Worm (Caenorhabditis elegans) whole organism, dauer: ENCODE data around the gene Y51A2B.4.

Source experiments
- unc-62 ChIP-seq: sonication (generic microtip); optimal IDR thresholded peaks from 2 replicates; lab custom pipeline; 2017; ENCODE audit warnings: missing biosample characterization, missing genetic modification reagents, missing genetic modification characterization

Gene Y51A2B.4

DNA sequence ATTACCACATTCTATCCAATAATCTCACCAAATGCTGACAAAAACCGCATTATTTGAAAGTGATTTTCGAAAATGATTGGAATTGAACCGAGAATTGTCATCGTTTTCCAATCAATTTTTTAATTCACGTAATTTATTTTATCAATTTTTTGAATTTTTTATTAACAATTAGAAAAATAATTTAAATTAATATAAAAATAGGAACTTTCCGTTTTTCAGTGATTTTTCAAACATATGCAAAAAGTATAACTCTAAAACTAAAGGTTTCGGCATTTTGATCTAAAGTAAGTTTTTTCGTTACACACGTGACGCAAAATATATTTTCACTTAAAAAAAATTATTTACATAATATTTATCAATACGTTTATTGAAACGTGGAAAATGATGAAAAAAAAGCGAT lies 5.3 kb upstream of the Y51A2B.4 start, which contains the start of gene Y51A2B.6:
TSS of gene Y51A2B.6 (minus strand) at position 101 of the 400 bp plus-strand sequence.
- TF ChIP-seq unc-62 (GFP tag; lab: Kevin White, UChicago) = no peak

DNA sequence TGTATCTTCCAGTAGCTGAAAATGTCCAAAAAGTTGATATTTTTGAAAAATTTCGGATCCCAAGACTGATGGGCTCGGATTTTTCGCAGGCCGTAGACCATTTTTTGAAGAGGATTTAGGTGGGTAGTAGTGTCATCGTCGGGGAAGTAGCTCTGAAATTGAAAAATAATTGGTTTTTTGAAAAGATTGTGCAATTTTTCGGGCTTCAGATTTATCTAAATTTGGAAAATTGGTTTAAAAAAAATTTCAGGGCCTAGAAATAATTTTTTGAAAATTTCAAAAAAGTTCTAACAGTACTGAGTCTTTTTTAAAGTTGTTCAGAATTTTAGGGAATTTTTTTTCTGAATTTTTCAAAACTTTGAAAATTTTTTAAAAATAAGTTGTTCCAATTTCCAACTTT lies 6.4 kb downstream of the Y51A2B.4 start, which contains the start of gene nhr-288:
TSS of gene nhr-288 (minus strand) at position 101 of the 400 bp plus-strand sequence.
- no peak for TF ChIP-seq unc-62 (GFP tag; lab: Kevin White, UChicago)

DNA sequence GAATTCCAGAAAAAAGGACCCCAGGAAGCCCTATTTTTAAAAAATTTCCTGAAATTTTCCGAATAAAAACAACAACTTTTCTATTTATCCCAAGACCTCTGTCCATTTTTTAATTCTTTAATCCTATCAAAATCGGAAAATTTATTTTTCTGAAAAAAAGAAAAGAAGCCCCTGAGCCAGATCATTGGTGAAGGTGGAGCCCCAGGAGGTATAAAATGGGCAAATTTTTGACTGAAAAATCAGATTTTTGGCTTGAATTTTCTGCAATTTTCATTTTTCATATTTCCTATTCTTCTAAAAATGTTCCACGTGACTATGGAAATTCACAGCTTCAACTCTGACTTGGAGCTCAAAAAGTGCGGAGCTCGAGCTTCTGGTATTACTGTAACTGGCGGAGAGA lies 10.1 kb downstream of the Y51A2B.4 start, which contains the start of gene Y51A2B.8:
TSS of gene Y51A2B.8 (plus strand) at position 301 of the 400 bp plus-strand sequence.
- no peak for TF ChIP-seq unc-62 (GFP tag; lab: Kevin White, UChicago)

DNA sequence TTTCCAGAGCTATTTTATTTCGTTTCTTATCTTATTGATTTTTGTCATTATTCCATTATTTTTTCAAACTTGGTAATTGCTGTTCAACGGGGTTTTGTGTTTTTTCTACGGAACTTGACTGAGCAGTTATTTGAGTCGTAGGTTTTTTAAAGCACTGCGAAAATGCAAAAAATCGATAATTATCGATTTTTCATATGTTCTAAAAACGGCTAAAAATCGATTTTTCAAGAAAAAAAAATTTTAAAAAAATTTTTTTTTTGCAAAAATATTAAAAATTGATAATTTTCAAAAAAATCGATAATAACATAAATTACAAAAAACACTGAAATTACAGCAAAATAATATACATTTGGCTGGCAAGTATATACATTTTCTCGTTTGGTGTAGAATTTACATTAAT lies 13.4 kb downstream of the Y51A2B.4 start:
- no peak for TF ChIP-seq unc-62 (GFP tag; lab: Kevin White, UChicago)

DNA sequence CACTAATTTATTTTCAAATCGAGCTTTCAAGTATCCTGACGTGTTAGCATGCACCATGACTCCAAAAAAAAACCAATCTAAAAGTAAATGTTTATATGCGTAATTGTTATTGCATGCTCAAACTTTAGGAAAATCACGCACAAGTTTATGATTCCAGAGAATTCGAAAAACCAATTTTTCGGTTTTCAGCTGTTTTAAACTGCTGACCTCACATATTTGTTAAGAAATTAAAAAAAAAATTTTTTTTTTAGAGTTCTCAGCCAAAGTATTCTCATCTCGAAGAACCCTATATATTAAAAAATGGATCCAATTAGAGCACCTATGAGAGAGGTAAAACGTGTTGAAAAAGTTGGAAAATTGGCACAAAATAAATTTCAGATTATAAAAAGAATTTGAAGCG lies 14.8 kb downstream of the Y51A2B.4 start, which contains the start of gene Y51A2B.2:
TSS of gene Y51A2B.2 (plus strand) at position 301 of the 400 bp plus-strand sequence.
- TF ChIP-seq unc-62 (GFP tag; lab: Kevin White, UChicago) = no peak

DNA sequence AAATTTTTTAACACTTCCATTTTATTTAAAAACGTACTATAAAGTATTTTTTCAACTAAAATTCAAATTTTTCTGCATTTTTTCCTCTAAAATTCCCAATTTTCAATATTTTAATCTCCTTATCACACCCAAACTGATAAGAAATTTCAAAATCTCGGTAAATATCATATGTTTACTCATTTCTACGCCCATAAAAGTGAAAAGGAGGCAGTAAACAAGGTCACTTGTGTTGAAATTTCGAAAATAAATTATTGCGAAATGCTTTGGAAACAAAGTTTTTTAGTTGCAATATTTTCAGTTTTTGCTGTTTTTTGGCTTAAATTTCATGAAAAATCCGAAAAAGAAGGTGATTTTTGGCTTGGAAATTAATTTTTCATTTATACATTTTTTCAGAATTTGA lies 17.4 kb downstream of the Y51A2B.4 start, which contains the start of gene C08E8.4:
TSS of gene C08E8.4 (plus strand) at position 268 of the 400 bp plus-strand sequence.
- no peak for TF ChIP-seq unc-62 (GFP tag; lab: Kevin White, UChicago)

DNA sequence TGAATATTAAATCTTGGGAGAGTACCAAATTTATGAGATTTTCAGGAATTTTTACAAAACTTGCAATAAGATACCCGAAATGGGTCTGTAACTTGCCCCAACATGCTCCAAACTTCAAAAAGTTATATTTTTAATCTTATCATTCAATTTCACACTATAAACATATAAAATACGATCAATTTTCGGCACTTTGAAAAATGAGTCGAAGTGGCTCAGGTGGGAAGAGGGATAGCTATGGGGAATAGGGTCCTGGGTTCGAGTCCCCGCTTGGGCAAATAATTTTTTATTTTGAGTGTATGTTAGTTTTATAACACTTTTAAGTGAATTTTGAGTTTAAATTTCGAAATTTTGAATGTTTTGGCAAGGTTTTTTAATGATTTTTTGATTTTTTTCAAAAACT lies 17.9 kb downstream of the Y51A2B.4 start:
- TF ChIP-seq unc-62 (GFP tag; lab: Kevin White, UChicago) = no peak

DNA sequence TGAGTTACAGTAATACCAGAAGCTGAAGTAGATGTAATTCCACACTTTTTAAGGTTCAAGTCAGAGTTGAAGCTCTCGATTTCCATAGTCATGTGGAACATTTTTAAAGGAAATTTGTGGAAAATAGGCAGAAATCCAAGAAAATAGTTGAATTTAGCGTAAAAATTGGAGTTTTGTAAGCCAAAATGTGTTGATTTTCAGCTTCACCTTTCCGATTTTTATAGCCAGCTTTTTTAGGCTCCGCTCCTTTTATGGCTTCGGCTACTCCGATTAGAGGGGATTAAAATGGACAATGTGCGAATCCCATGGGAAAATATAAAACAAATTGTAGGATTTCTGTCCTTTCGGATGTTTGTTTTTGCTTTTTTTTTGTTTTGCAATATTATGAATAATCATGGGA lies 20.6 kb downstream of the Y51A2B.4 start, which contains the start of gene C08E8.6:
TSS of gene C08E8.6 (minus strand) at position 101 of the 400 bp plus-strand sequence.
- no peak for TF ChIP-seq unc-62 (GFP tag; lab: Kevin White, UChicago)

DNA sequence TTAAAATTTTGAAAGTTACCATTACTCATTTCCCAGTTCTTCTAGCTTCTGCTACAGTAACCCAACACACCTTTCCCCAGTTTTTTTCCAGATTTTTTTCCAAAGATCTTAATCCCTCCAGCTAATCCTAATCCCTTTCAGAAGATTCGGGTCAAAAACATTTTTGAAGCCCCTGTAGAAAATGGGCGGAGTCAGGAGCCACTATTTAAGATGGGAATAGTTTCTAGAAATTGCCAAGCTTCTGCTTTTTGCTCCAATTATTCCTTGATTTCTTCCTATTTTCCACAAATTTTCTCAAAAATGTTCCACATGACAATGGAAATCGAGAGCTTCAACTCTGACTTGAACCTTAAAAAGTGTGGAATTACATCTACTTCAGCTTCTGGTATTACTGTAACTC lies 24.4 kb downstream of the Y51A2B.4 start, which contains the start of gene C08E8.9:
TSS of gene C08E8.9 (plus strand) at position 301 of the 400 bp plus-strand sequence.
- TF ChIP-seq unc-62 (GFP tag; lab: Kevin White, UChicago) = no peak

DNA sequence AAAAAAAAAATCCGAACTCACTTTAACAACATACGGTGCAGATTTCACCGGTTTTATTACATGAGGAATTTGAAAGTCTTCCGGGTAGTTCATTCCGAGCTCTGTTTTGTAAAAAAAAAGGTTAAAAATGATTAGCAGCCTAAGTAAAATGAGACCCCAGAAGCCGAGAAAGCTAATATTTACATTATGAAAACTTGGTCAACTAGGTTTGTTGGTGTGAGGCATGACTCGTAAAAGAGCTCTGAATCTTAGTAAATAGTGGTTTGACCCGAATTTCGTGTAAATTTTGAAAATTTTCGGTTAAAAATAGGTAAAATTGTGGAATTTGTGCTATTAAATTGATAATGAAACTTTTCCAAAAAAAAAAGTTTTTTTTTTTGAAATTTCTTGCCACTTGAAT lies 26.5 kb downstream of the Y51A2B.4 start, which contains the start of gene C08E8.1:
TSS of gene C08E8.1 (minus strand) at position 101 of the 400 bp plus-strand sequence.
- TF ChIP-seq unc-62 (GFP tag; lab: Kevin White, UChicago) = no peak

DNA sequence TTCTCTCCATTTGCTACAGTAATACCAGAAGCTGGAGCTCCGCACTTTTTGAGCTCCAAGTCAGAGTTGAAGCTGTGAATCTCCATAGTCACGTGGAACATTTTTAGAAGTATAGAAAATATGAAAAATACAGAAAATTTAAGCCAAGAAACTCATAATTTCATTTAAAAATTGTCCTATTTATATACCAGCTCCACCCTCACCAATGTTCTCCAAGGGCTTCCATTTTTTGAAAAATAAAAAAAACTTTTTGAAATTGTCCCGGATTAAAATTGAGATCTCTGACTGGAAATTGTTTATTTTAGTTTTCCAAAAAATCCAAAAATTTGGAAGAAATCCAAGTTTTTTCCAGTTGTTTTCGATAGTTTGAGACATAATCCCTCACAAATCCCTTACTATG lies 29.1 kb downstream of the Y51A2B.4 start, which contains the start of gene C08E8.5:
TSS of gene C08E8.5 (minus strand) at position 101 of the 400 bp plus-strand sequence.
- TF ChIP-seq unc-62 (GFP tag; lab: Kevin White, UChicago) = no peak

DNA sequence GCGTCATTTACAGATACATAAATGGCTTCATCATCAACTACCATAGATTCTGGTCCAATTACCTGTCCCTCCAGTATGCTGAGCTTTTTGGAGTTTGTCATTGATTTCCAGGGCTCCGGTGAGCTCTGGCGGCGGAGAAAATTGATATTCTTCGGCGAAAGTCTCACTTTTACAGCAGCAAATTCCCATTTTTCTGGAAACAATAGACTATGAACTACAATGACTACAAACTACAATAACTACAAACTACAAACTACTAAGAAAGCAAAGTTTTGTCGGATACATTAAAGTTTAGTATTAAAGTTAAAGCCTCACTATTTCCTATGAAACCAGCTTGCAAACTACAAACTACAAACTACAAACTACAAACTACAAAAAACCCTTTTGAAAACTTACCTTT lies 33.2 kb downstream of the Y51A2B.4 start, which contains the start of gene C08E8.2:
TSS of gene C08E8.2 (minus strand) at position 101 of the 400 bp plus-strand sequence.
- TF ChIP-seq unc-62 (GFP tag; lab: Kevin White, UChicago) = no peak

DNA sequence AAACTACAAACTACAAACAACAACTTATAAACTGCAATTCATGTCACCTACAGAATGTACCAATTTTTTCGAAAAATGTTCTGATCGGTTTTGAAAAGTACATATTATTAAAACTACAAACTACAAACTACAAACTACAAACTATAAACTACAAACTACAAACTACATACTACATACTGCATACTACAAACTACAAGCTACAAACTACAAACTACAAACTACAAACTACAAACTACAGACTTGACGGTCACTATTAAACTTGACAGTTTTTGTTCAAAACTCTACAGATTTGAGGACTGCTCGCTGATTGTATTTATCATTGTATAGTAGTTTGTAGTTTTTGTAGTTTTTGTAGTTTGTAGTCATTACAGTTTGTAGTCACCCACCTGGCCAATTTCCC lies 34.6 kb downstream of the Y51A2B.4 start:
- no peak for TF ChIP-seq unc-62 (GFP tag; lab: Kevin White, UChicago)

DNA sequence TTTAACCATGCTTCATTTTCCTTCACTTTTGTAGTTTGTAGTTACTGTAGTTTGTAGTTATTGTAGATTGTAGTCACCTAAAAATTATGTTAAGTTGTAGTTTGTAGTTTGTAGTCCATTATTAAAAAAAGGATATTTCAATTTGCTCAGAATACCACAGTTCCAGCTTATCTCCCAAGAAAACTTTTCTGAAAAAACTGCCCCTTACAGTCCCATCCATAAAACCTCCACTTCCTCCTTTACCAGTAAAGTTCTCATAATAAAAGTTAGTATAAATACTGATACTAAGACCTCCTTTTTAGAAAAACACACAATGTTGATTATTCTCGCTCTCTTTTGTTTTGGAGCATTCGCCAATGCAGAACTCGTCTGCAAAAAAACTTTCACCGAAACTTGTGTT lies 38.2 kb downstream of the Y51A2B.4 start, which contains the start of gene C08E8.11:
TSS of gene C08E8.11 (plus strand) at position 301 of the 400 bp plus-strand sequence.
- no peak for TF ChIP-seq unc-62 (GFP tag; lab: Kevin White, UChicago)

DNA sequence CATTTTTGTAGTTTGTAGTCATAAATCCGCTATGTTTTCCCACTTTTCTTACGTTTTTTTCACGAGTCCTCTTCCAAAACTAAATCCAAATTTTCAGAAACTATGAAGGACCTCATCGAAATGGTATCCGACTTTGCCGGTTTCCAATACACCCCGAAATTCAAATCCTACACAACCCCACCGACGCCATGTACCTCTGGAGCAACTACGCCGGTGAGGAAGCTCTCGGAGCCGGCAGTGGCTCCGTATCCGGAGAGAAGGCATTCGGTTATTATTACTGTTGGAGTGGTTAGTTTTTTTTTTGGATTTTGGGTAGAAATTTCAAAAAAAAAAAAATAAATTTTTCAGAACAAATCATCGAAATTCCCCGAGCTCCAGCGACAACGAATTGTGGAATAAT lies 38.9 kb downstream of the Y51A2B.4 start, which contains the start of gene C08E8.3:
TSS of gene C08E8.3 (plus strand) at position 84 of the 400 bp plus-strand sequence.
- no peak for TF ChIP-seq unc-62 (GFP tag; lab: Kevin White, UChicago)

DNA sequence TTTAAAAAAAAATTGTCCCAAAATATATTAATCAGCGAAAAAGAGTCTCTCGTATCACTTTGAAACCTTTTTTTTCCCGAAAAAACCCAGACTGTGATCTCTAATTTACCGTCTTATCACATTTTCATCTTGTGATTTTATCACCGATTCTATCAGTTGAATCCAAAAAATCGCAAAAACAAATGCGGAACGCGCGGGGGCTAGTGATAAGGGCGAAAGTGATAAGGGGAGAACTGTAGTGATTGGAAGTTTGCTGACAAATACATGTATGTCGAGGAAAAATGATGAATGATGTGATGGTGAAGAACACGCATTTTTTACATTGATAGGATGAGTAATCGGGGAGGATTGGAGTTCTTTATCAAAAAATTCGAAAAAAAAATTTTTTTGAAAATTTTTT lies 42.9 kb downstream of the Y51A2B.4 start:
- no peak for TF ChIP-seq unc-62 (GFP tag; lab: Kevin White, UChicago)

DNA sequence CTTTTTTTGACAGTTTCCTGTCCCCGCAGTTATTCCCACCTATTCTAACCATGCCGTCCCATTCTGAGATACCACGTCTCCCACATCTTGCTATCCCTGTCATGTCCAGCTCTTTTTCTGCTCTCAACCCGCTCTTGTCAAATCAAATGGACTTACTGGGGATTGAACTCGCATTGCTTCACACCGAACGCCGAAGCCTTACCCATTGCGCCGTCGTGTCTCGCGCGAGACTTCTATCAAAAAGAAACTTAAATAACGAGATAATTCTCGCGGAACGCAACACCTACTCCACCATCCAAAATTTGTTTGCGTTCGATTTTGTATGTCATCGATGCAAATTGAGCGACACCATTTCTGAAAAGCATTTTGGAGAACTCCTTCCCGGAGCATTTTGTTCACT lies 44.8 kb downstream of the Y51A2B.4 start:
- TF ChIP-seq unc-62 (GFP tag; lab: Kevin White, UChicago) = no peak
